Fruit fly (Drosophila melanogaster) whole organism, embryonic: ENCODE results near the gene CG33258.

Source experiments
- CG10274 ChIP-seq: fragments of 200-800 bp; sonication (Bioruptor generic); optimal IDR thresholded peaks from 3 replicates; lab custom pipeline; 2017; ENCODE audit warnings: missing biosample characterization, mild to moderate bottlenecking, missing genetic modification characterization
- CG11093 ChIP-seq: fragments of 200-800 bp; sonication (Bioruptor generic); IDR thresholded peaks from 3 replicates; pipeline ENCODE4 v1.3.6; 2022; ENCODE audit warnings: missing biosample characterization, missing genetic modification characterization
- CG11456 ChIP-seq: fragments of 200-800 bp; sonication (Bioruptor generic); IDR thresholded peaks from 3 replicates; pipeline ENCODE4 v1.3.6; 2022; ENCODE audit warnings: missing biosample characterization, missing genetic modification characterization
- CG17328 ChIP-seq: fragments of 200-800 bp; sonication (Bioruptor generic); IDR thresholded peaks from 2 replicates; pipeline ENCODE4 v1.3.6; 2022; ENCODE audit warnings: missing biosample characterization, missing genetic modification characterization
- CG17385 ChIP-seq: fragments of 200-800 bp; sonication (Bioruptor generic); optimal IDR thresholded peaks from 3 replicates; lab custom pipeline; 2018; ENCODE audit warnings: missing biosample characterization, mild to moderate bottlenecking, missing genetic modification characterization
- CG17802 ChIP-seq: fragments of 200-800 bp; sonication (Bioruptor generic); optimal IDR thresholded peaks from 2 replicates; lab custom pipeline; 2018; ENCODE audit warnings: missing biosample characterization, mild to moderate bottlenecking, missing genetic modification characterization, moderate library complexity
- CG17829 ChIP-seq: fragments of 200-800 bp; optimal IDR thresholded peaks from 2 replicates; lab custom pipeline; 2019; ENCODE audit warnings: missing biosample characterization, mild to moderate bottlenecking, missing genetic modification characterization, moderate library complexity
- CG2120 ChIP-seq: fragments of 200-800 bp; sonication (Bioruptor generic); optimal IDR thresholded peaks from 3 replicates; lab custom pipeline; 2016; ENCODE audit warnings: missing biosample characterization, missing genetic modification characterization
- CG33557 ChIP-seq: fragments of 200-800 bp; sonication (Bioruptor generic); optimal IDR thresholded peaks from 2 replicates; lab custom pipeline; 2019; ENCODE audit warnings: missing biosample characterization, mild to moderate bottlenecking, missing genetic modification characterization, moderate library complexity
- CG6254 ChIP-seq: fragments of 200-800 bp; sonication (Bioruptor generic); optimal IDR thresholded peaks from 3 replicates; lab custom pipeline; 2017; ENCODE audit warnings: mild to moderate bottlenecking, missing biosample characterization, missing genetic modification reagents, missing genetic modification characterization
- CG6854 ChIP-seq: fragments of 200-800 bp; sonication (Bioruptor generic); optimal IDR thresholded peaks from 3 replicates; lab custom pipeline; 2017; ENCODE audit warnings: missing biosample characterization, mild to moderate bottlenecking, missing genetic modification characterization
- CG7987 ChIP-seq: fragments of 200-800 bp; sonication (Bioruptor generic); optimal IDR thresholded peaks from 2 replicates; lab custom pipeline; 2018; ENCODE audit warnings: missing biosample characterization, mild to moderate bottlenecking, missing genetic modification characterization, moderate library complexity
- CG8281 ChIP-seq: fragments of 200-800 bp; sonication (Bioruptor generic); optimal IDR thresholded peaks from 2 replicates; lab custom pipeline; 2018; ENCODE audit warnings: missing biosample characterization, mild to moderate bottlenecking, missing genetic modification characterization, moderate library complexity
- CG8290 ChIP-seq, 3 experiments: fragments of 200-800 bp; sonication (Bioruptor generic); optimal IDR thresholded peaks; 2 replicates each; lab custom pipeline; 2016 to 2019; ENCODE audit warnings: missing biosample characterization in 3 of 3, missing genetic modification characterization in 3 of 3, mild to moderate bottlenecking in 2 of 3, moderate library complexity in 1 of 3
- CG9215 ChIP-seq: fragments of 200-800 bp; sonication (Bioruptor generic); IDR thresholded peaks from 2 replicates; pipeline ENCODE4 v1.3.6; 2022; ENCODE audit warnings: missing biosample characterization, missing genetic modification characterization
- CG9932 ChIP-seq: fragments of 200-800 bp; sonication (Bioruptor generic); IDR thresholded peaks from 2 replicates; pipeline ENCODE4 v1.3.6; 2022; ENCODE audit warnings: missing biosample characterization, missing genetic modification characterization
- CrebB ChIP-seq: fragments of 200-800 bp; sonication (Bioruptor generic); optimal IDR thresholded peaks from 3 replicates; lab custom pipeline; 2018; ENCODE audit warnings: missing biosample characterization, mild to moderate bottlenecking, missing genetic modification characterization
- Dip2 ChIP-seq: fragments of 200-800 bp; sonication (Bioruptor generic); IDR thresholded peaks from 2 replicates; pipeline ENCODE4 v1.3.6; 2022; ENCODE audit warnings: missing biosample characterization, missing genetic modification characterization
- Dp ChIP-seq: fragments of 200-800 bp; sonication (Bioruptor generic); optimal IDR thresholded peaks from 2 replicates; lab custom pipeline; 2018; ENCODE audit warnings: missing biosample characterization, mild to moderate bottlenecking, missing genetic modification characterization, moderate library complexity
- ERR ChIP-seq: fragments of 200-800 bp; sonication (Bioruptor generic); optimal IDR thresholded peaks from 2 replicates; lab custom pipeline; 2016; ENCODE audit warnings: missing biosample characterization, missing genetic modification characterization
- HHEX ChIP-seq: fragments of 200-800 bp; sonication (Bioruptor generic); optimal IDR thresholded peaks from 3 replicates; lab custom pipeline; 2017; ENCODE audit warnings: missing biosample characterization, mild to moderate bottlenecking, missing genetic modification characterization, missing genetic modification reagents
- Lhr ChIP-seq: fragments of 200-800 bp; sonication (Bioruptor generic); optimal IDR thresholded peaks from 3 replicates; lab custom pipeline; 2017; ENCODE audit warnings: mild to moderate bottlenecking, missing biosample characterization, missing genetic modification reagents, missing genetic modification characterization
- NK7.1 ChIP-seq: fragments of 200-800 bp; sonication (Bioruptor generic); optimal IDR thresholded peaks from 3 replicates; lab custom pipeline; 2016; ENCODE audit warnings: missing biosample characterization, missing genetic modification characterization
- PHDP ChIP-seq: fragments of 200-800 bp; sonication (Bioruptor generic); optimal IDR thresholded peaks from 3 replicates; lab custom pipeline; 2018; ENCODE audit warnings: missing biosample characterization, mild to moderate bottlenecking, missing genetic modification characterization, moderate library complexity
- Stat92E ChIP-seq, 3 experiments: fragments of >200 bp in 2 of 3; fragments of 200-800 bp in 1 of 3; sonication (Bioruptor generic) in 1 of 3; optimal IDR thresholded peaks; 2 replicates each; lab custom pipeline; 2017 to 2019; ENCODE audit warnings: missing biosample characterization in 3 of 3, missing genetic modification characterization in 3 of 3, mild to moderate bottlenecking in 1 of 3, moderate library complexity in 1 of 3
- TFAM ChIP-seq: fragments of 200-800 bp; sonication (Bioruptor generic); optimal IDR thresholded peaks from 2 replicates; lab custom pipeline; 2017; ENCODE audit warnings: missing biosample characterization, missing genetic modification characterization, inconsistent platforms
- Xbp1 ChIP-seq: fragments of 200-800 bp; sonication (Bioruptor generic); optimal IDR thresholded peaks from 3 replicates; lab custom pipeline; 2016; ENCODE audit warnings: missing biosample characterization, mild to moderate bottlenecking, missing genetic modification characterization
- al ChIP-seq: fragments of 200-800 bp; sonication (Bioruptor generic); IDR thresholded peaks from 2 replicates; pipeline ENCODE4 v1.3.6; 2022; ENCODE audit warnings: missing biosample characterization, missing genetic modification characterization
- cas ChIP-seq: fragments of 200-800 bp; sonication (Bioruptor generic); IDR thresholded peaks from 2 replicates; pipeline ENCODE4 v1.3.6; 2022; ENCODE audit warnings: missing biosample characterization, missing genetic modification characterization
- cg ChIP-seq: fragments of 200-800 bp; sonication (Bioruptor generic); optimal IDR thresholded peaks from 3 replicates; lab custom pipeline; 2019; ENCODE audit warnings: missing biosample characterization, mild to moderate bottlenecking, missing genetic modification characterization, moderate library complexity
- chinmo ChIP-seq: fragments of 200-800 bp; sonication (Bioruptor generic); IDR thresholded peaks from 4 replicates; pipeline ENCODE4 v1.3.6; 2022; ENCODE audit warnings: missing biosample characterization, missing genetic modification characterization; ENCODE audit not compliant: partially characterized antibody
- dmrt11E ChIP-seq: fragments of 200-800 bp; sonication (Bioruptor generic); optimal IDR thresholded peaks from 3 replicates; lab custom pipeline; 2018; ENCODE audit warnings: missing biosample characterization, mild to moderate bottlenecking, missing genetic modification characterization, moderate library complexity
- dpn ChIP-seq, 2 experiments: fragments of 200-800 bp; sonication (Bioruptor generic); optimal IDR thresholded peaks; 3 replicates each; lab custom pipeline; 2016; ENCODE audit warnings: missing biosample characterization in 2 of 2, missing genetic modification characterization in 2 of 2
- en ChIP-seq: fragments of 200-800 bp; sonication (Bioruptor generic); optimal IDR thresholded peaks from 2 replicates; lab custom pipeline; 2016; ENCODE audit warnings: missing biosample characterization, missing genetic modification characterization
- eve ChIP-seq, 2 experiments: fragments of >200 bp; optimal IDR thresholded peaks; 2 replicates each; lab custom pipeline; 2017; ENCODE audit warnings: missing biosample characterization in 2 of 2, missing genetic modification characterization in 2 of 2
- gem ChIP-seq: fragments of 200-800 bp; sonication (Bioruptor generic); optimal IDR thresholded peaks from 2 replicates; lab custom pipeline; 2019; ENCODE audit warnings: missing biosample characterization, mild to moderate bottlenecking, missing genetic modification characterization, moderate library complexity
- her ChIP-seq: fragments of 200-800 bp; sonication (Bioruptor generic); optimal IDR thresholded peaks from 2 replicates; lab custom pipeline; 2016; ENCODE audit warnings: missing biosample characterization, missing genetic modification characterization
- jigr1 ChIP-seq: fragments of 200-800 bp; sonication (Bioruptor generic); IDR thresholded peaks from 3 replicates; pipeline ENCODE4 v1.3.6; 2022; ENCODE audit warnings: missing biosample characterization, missing genetic modification characterization
- mirr ChIP-seq: fragments of 200-800 bp; sonication (Bioruptor generic); optimal IDR thresholded peaks from 3 replicates; lab custom pipeline; 2018; ENCODE audit warnings: missing biosample characterization, mild to moderate bottlenecking, missing genetic modification characterization
- peb ChIP-seq: fragments of 200-800 bp; sonication (Bioruptor generic); IDR thresholded peaks from 2 replicates; pipeline ENCODE4 v1.3.6; 2022; ENCODE audit warnings: missing biosample characterization, missing genetic modification characterization
- pfk ChIP-seq: fragments of 200-800 bp; sonication (Bioruptor generic); optimal IDR thresholded peaks from 2 replicates; lab custom pipeline; 2018; ENCODE audit warnings: missing biosample characterization, mild to moderate bottlenecking, missing genetic modification characterization, moderate library complexity
- pum ChIP-seq: fragments of 200-800 bp; sonication (Bioruptor generic); optimal IDR thresholded peaks from 2 replicates; lab custom pipeline; 2016; ENCODE audit warnings: missing biosample characterization, missing genetic modification characterization
- ranshi ChIP-seq: fragments of 200-800 bp; sonication (Bioruptor generic); IDR thresholded peaks from 2 replicates; pipeline ENCODE4 v1.3.6; 2022; ENCODE audit warnings: missing biosample characterization, missing genetic modification characterization
- sisA ChIP-seq: fragments of 200-800 bp; sonication (Bioruptor generic); IDR thresholded peaks from 2 replicates; pipeline ENCODE4 v1.3.6; 2022; ENCODE audit warnings: missing biosample characterization, missing genetic modification characterization
- stc ChIP-seq: fragments of 200-800 bp; sonication (Bioruptor generic); IDR thresholded peaks from 2 replicates; pipeline ENCODE4 v1.3.6; 2022; ENCODE audit warnings: missing biosample characterization, missing genetic modification characterization
- trh ChIP-seq: fragments of 200-800 bp; sonication (Bioruptor generic); optimal IDR thresholded peaks from 2 replicates; lab custom pipeline; 2016; ENCODE audit warnings: missing biosample characterization, missing genetic modification characterization
- unc-4 ChIP-seq: fragments of 200-800 bp; sonication (Bioruptor generic); IDR thresholded peaks from 2 replicates; pipeline ENCODE4 v1.3.6; 2022; ENCODE audit warnings: missing biosample characterization, missing genetic modification characterization; ENCODE audit not compliant: partially characterized antibody
- wek ChIP-seq: fragments of 200-800 bp; sonication (Bioruptor generic); optimal IDR thresholded peaks from 3 replicates; lab custom pipeline; 2018; ENCODE audit warnings: missing biosample characterization, mild to moderate bottlenecking, missing genetic modification characterization, moderate library complexity

Gene CG33258

dm6 chr3L:16128481-16128972 lies 46.2 kb downstream of the CG33258 start, which contains the start of gene Pgm1:
TSS of gene Pgm1 (minus strand) at chr3L:16128531.
- TF ChIP-seq dpn (GFP tag; optimal IDR thresholded peaks at IDR 0.05; lab: Kevin White, UChicago): peak; percentile 89 to 90
- TF ChIP-seq CG8281 (tag; lab: Kevin White, UChicago): no peak
- TF ChIP-seq trh: peak; percentile 51
- peak; percentile 97 for TF ChIP-seq mirr (GFP tag; lab: Kevin White, UChicago)
- peak; percentile 90 for TF ChIP-seq NK7.1 (GFP tag; lab: Kevin White, UChicago)
- peak; percentile 49; the same call in 1 of the 2 replicates for TF ChIP-seq cas (GFP tag; lab: Robert Waterston, UW)
- TF ChIP-seq CG10274 (GFP tag; lab: Kevin White, UChicago): peak; percentile 100
- TF ChIP-seq CrebB (tag; lab: Kevin White, UChicago): peak; percentile 89
- peak; percentile 100 for TF ChIP-seq ERR (GFP tag; lab: Kevin White, UChicago)
- TF ChIP-seq HHEX (GFP tag; lab: Kevin White, UChicago): peak; percentile 84
- TF ChIP-seq pum (GFP tag; lab: Kevin White, UChicago): peak; percentile 86
- peak; percentile 86 for TF ChIP-seq Xbp1 (GFP tag; lab: Kevin White, UChicago)
- TF ChIP-seq gem (tag; lab: Kevin White, UChicago): no peak
- peak; percentile 70 for TF ChIP-seq CG8290 (GFP tag; optimal IDR thresholded peaks at IDR 0.05; lab: Kevin White, UChicago)
- peak; percentile 34 to 96 for TF ChIP-seq CG8290 (tag; optimal IDR thresholded peaks at IDR 0.05; lab: Kevin White, UChicago)
- peak; percentile 76 for TF ChIP-seq en (GFP tag; lab: Kevin White, UChicago)
- peak; percentile 36; the same call in 2 of the 3 replicates for TF ChIP-seq CG11093 (GFP tag; lab: Robert Waterston, UW)
- TF ChIP-seq CG7987 (GFP tag; lab: Kevin White, UChicago): peak; percentile 72
- TF ChIP-seq eve (GFP tag; optimal IDR thresholded peaks at IDR 0.05; lab: Kevin White, UChicago): no peak
- peak; percentile 93 for TF ChIP-seq CG2120 (GFP tag; lab: Kevin White, UChicago)
- TF ChIP-seq wek (GFP tag; lab: Kevin White, UChicago): peak; percentile 73
- peak; percentile 94 for TF ChIP-seq her
- 0 out of 2 replicates have a peak, but pooled peaks have one; percentile 22 for TF ChIP-seq Dip2 (GFP tag; lab: Robert Waterston, UW)
- TF ChIP-seq chinmo: 0 out of 4 replicates have a peak, but pooled peaks have one; percentile 24
- peak; percentile 69 for TF ChIP-seq dmrt11E
- TF ChIP-seq CG17829 (tag; lab: Kevin White, UChicago): peak; percentile 80
- TF ChIP-seq cg (GFP tag; lab: Kevin White, UChicago): no peak
- TF ChIP-seq CG11456: peak; percentile 82
- TF ChIP-seq PHDP (tag; lab: Kevin White, UChicago): peak; percentile 86
- peak; percentile 64; the same call in 1 of the 2 replicates for TF ChIP-seq CG9215 (GFP tag; lab: Robert Waterston, UW)
- TF ChIP-seq CG6254: peak; percentile 45
- TF ChIP-seq ranshi: peak; percentile 66; the same call in 1 of the 2 replicates
- TF ChIP-seq al: peak; percentile 66
- peak; percentile 72 for TF ChIP-seq CG6854 (GFP tag; lab: Kevin White, UChicago)
- peak; percentile 74 for TF ChIP-seq sisA (GFP tag; lab: Robert Waterston, UW)
- TF ChIP-seq Stat92E (GFP tag; optimal IDR thresholded peaks at IDR 0.05; lab: Kevin White, UChicago): peak in 1 of 3 experiments; percentile 87
- TF ChIP-seq peb (GFP tag; lab: Robert Waterston, UW): peak; percentile 52; the same call in 1 of the 2 replicates
- peak; percentile 55; the same call in 1 of the 3 replicates for TF ChIP-seq jigr1
- TF ChIP-seq CG33557 (GFP tag; lab: Kevin White, UChicago): peak; percentile 58
- peak; percentile 9 for TF ChIP-seq TFAM
- TF ChIP-seq pfk (GFP tag; lab: Kevin White, UChicago): no peak
- TF ChIP-seq stc (GFP tag; lab: Robert Waterston, UW): peak; percentile 72
- TF ChIP-seq Dp (GFP tag; lab: Kevin White, UChicago): no peak
- TF ChIP-seq CG17385: peak; percentile 68
- no peak; the same call in 1 of the 2 replicates for TF ChIP-seq CG9932 (GFP tag; lab: Robert Waterston, UW)
- TF ChIP-seq Lhr: no peak
- peak; percentile 76 for TF ChIP-seq CG17328
- TF ChIP-seq CG17802 (tag; lab: Kevin White, UChicago): peak; percentile 33
- TF ChIP-seq unc-4 (GFP tag; lab: Robert Waterston, UW): no peak
